Fruit fly (Drosophila melanogaster): ENCODE results near the gene CG10165.

DNA sequence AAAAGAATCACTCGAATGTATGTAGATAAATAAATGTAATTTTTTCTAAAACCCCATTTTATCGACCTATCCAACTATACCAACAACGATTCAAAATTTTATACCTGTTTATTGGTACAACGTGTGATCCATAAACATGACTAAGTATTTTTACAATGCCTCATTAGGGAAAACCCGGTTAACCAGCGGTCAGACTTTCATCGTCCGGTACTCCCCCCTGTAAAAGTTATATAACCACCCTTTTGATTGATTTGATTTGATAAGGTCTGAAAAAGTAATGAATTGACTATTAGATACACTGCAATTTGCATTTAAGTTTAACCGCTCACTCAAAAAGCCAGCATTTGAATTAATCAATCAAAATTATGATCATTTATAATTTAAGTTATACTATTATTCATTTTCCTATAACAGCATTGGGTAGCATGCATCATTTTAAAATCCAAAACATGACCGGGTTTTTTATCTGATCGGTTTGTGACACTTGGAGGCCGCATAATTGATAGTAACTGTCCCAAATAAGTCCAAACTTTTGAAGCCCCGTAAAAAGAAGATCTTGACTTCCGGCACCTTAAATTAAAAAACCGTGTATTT is 37.3 kb upstream of the CG10165 start:
- TF ChIP-seq psq (optimal IDR thresholded peaks at IDR 0.05), result no peak
- no peak for TF ChIP-seq Sin3A (optimal IDR thresholded peaks at IDR 0.05)
- TF ChIP-seq Myc (optimal IDR thresholded peaks at IDR 0.05), result no peak
- no peak for TF ChIP-seq h (optimal IDR thresholded peaks at IDR 0.05)

All from Kc167 (cell line).